Fruit fly (Drosophila melanogaster) whole organism, pupa: Measurements from ENCODE around the gene Acbp3.

Experiments used
- CG12605 ChIP-seq: fragments of 200-800 bp; sonication (Bioruptor generic); IDR thresholded peaks from 2 replicates; pipeline ENCODE4 v1.3.6; 2022; ENCODE audit warnings: missing biosample characterization, missing genetic modification characterization
- CG17806 ChIP-seq: fragments of 200-800 bp; sonication (Bioruptor generic); optimal IDR thresholded peaks from 2 replicates; lab custom pipeline; 2018; ENCODE audit warnings: missing biosample characterization, mild to moderate bottlenecking, missing genetic modification characterization, moderate library complexity

DNA sequence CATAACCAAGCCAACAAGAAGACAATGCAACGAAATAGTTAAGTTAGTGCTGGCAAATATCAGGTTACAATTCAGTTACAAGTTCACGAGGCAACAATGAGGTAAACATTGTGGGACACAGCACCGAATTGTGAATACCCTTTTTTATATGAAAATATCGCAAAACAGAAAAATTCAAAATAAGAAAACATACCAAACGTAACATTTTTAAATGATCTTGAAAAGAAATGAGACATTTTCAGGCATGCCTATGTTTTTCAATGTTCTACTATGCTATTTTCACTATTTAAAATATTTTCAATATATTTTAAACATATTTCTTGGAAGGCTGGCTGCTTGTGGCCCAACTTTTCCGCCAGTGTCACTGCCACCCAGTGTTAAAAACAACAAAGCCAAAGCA, 26.7 kb upstream of the Acbp3 start:
- TF ChIP-seq CG17806 (tag; lab: Kevin White, UChicago) (no peak), CG12605 (GFP tag; lab: Robert Waterston, UW) (no peak)
